Fruit fly (Drosophila melanogaster) whole organism, embryonic: Measurements from ENCODE around the gene geko.

ENCODE experiments used
- ATbp ChIP-seq: fragments of 200-800 bp; sonication (Bioruptor generic); optimal IDR thresholded peaks from 2 replicates; lab custom pipeline; 2017; ENCODE audit warnings: missing biosample characterization, mild to moderate bottlenecking, missing genetic modification characterization, missing genetic modification reagents
- Atf3 ChIP-seq: fragments of 200-800 bp; sonication (Bioruptor generic); optimal IDR thresholded peaks from 3 replicates; lab custom pipeline; 2016; ENCODE audit warnings: missing biosample characterization, missing genetic modification characterization
- CG10147 ChIP-seq: fragments of 200-800 bp; sonication (Bioruptor generic); optimal IDR thresholded peaks from 2 replicates; lab custom pipeline; 2019; ENCODE audit warnings: missing biosample characterization, mild to moderate bottlenecking, missing genetic modification characterization, moderate library complexity
- CG1024 ChIP-seq: fragments of 200-800 bp; sonication (Bioruptor generic); IDR thresholded peaks from 2 replicates; pipeline ENCODE4 v1.3.6; 2022; ENCODE audit warnings: missing biosample characterization, missing genetic modification characterization
- CG14050 ChIP-seq: fragments of 200-800 bp; sonication (Bioruptor generic); IDR thresholded peaks from 3 replicates; pipeline ENCODE4 v1.3.6; 2022; ENCODE audit warnings: missing biosample characterization, missing genetic modification characterization
- CG15696 ChIP-seq: fragments of 200-800 bp; sonication (Bioruptor generic); optimal IDR thresholded peaks from 2 replicates; lab custom pipeline; 2019; ENCODE audit warnings: missing biosample characterization, mild to moderate bottlenecking, missing genetic modification characterization, moderate library complexity
- CG31441 ChIP-seq: fragments of 200-800 bp; sonication (Bioruptor generic); IDR thresholded peaks from 2 replicates; pipeline ENCODE4 v1.3.6; 2022; ENCODE audit warnings: missing biosample characterization, missing genetic modification characterization
- CG32767 ChIP-seq: fragments of 200-800 bp; sonication (Bioruptor generic); IDR thresholded peaks from 2 replicates; pipeline ENCODE4 v1.3.6; 2022; ENCODE audit warnings: missing biosample characterization, missing genetic modification characterization
- CG34224 ChIP-seq: fragments of 200-800 bp; sonication (Bioruptor generic); IDR thresholded peaks from 3 replicates; pipeline ENCODE4 v1.3.6; 2022; ENCODE audit warnings: missing biosample characterization, missing genetic modification characterization; ENCODE audit not compliant: partially characterized antibody
- CG3838 ChIP-seq: fragments of 200-800 bp; sonication (Bioruptor generic); optimal IDR thresholded peaks from 3 replicates; lab custom pipeline; 2016; ENCODE audit warnings: missing biosample characterization, missing genetic modification characterization
- CG4328 ChIP-seq: fragments of 200-800 bp; sonication (Bioruptor generic); optimal IDR thresholded peaks from 3 replicates; lab custom pipeline; 2017; ENCODE audit warnings: missing biosample characterization, missing genetic modification reagents, missing genetic modification characterization
- CG4730 ChIP-seq: fragments of 200-800 bp; sonication (Bioruptor generic); IDR thresholded peaks from 2 replicates; pipeline ENCODE4 v1.3.6; 2022; ENCODE audit warnings: missing biosample characterization, missing genetic modification characterization
- CG4854 ChIP-seq: fragments of 200-800 bp; sonication (Bioruptor generic); optimal IDR thresholded peaks from 2 replicates; lab custom pipeline; 2016; ENCODE audit warnings: missing biosample characterization, missing genetic modification characterization, inconsistent platforms
- CG6175 ChIP-seq: fragments of 200-800 bp; sonication (Bioruptor generic); IDR thresholded peaks from 3 replicates; pipeline ENCODE4 v1.3.6; 2022; ENCODE audit warnings: missing biosample characterization, missing genetic modification characterization
- CG6254 ChIP-seq: fragments of 200-800 bp; sonication (Bioruptor generic); optimal IDR thresholded peaks from 3 replicates; lab custom pipeline; 2017; ENCODE audit warnings: mild to moderate bottlenecking, missing biosample characterization, missing genetic modification reagents, missing genetic modification characterization
- CG7928 ChIP-seq: fragments of 200-800 bp; sonication (Bioruptor generic); optimal IDR thresholded peaks from 2 replicates; lab custom pipeline; 2017; ENCODE audit warnings: missing biosample characterization, mild to moderate bottlenecking, missing genetic modification characterization
- CG8281 ChIP-seq: fragments of 200-800 bp; sonication (Bioruptor generic); optimal IDR thresholded peaks from 2 replicates; lab custom pipeline; 2018; ENCODE audit warnings: missing biosample characterization, mild to moderate bottlenecking, missing genetic modification characterization, moderate library complexity
- CG8290 ChIP-seq, 3 experiments: fragments of 200-800 bp; sonication (Bioruptor generic); optimal IDR thresholded peaks; 2 replicates each; lab custom pipeline; 2016 to 2019; ENCODE audit warnings: missing biosample characterization in 3 of 3, missing genetic modification characterization in 3 of 3, mild to moderate bottlenecking in 2 of 3, moderate library complexity in 1 of 3
- CG8388 ChIP-seq: fragments of 200-800 bp; sonication (Bioruptor generic); optimal IDR thresholded peaks from 2 replicates; lab custom pipeline; 2019; ENCODE audit warnings: missing biosample characterization, mild to moderate bottlenecking, missing genetic modification characterization, moderate library complexity
- CG8944 ChIP-seq: fragments of 200-800 bp; sonication (Bioruptor generic); optimal IDR thresholded peaks from 3 replicates; lab custom pipeline; 2016; ENCODE audit warnings: missing biosample characterization, missing genetic modification characterization
- CG9817 ChIP-seq: fragments of 200-800 bp; sonication (Bioruptor generic); optimal IDR thresholded peaks from 2 replicates; lab custom pipeline; 2018; ENCODE audit warnings: missing biosample characterization, mild to moderate bottlenecking, missing genetic modification characterization, moderate library complexity
- Dll ChIP-seq: fragments of 200-800 bp; sonication (Bioruptor generic); IDR thresholded peaks from 4 replicates; pipeline ENCODE4 v1.3.6; 2022; ENCODE audit warnings: missing biosample characterization, missing genetic modification characterization; ENCODE audit not compliant: partially characterized antibody
- Dref ChIP-seq: fragments of 200-800 bp; sonication (Bioruptor generic); IDR thresholded peaks from 2 replicates; pipeline ENCODE4 v1.3.6; 2022; ENCODE audit warnings: missing biosample characterization, missing genetic modification characterization
- Eip74EF ChIP-seq, 2 experiments: fragments of 200-800 bp in 1 of 2; fragments of >200 bp in 1 of 2; sonication (Bioruptor generic) in 1 of 2; optimal IDR thresholded peaks; 2 replicates each; lab custom pipeline; 2017 to 2019; ENCODE audit warnings: missing biosample characterization in 2 of 2, missing genetic modification characterization in 2 of 2, mild to moderate bottlenecking in 1 of 2, moderate library complexity in 1 of 2
- Rx ChIP-seq: fragments of 200-800 bp; sonication (Bioruptor generic); IDR thresholded peaks from 2 replicates; pipeline ENCODE4 v1.3.6; 2022; ENCODE audit warnings: missing biosample characterization, missing genetic modification characterization
- Sry-δ ChIP-seq: fragments of 200-800 bp; sonication (Bioruptor generic); optimal IDR thresholded peaks from 2 replicates; lab custom pipeline; 2016; ENCODE audit warnings: missing biosample characterization, missing genetic modification characterization
- ara ChIP-seq: fragments of 200-800 bp; sonication (Bioruptor generic); IDR thresholded peaks from 2 replicates; pipeline ENCODE4 v1.3.6; 2022; ENCODE audit warnings: missing biosample characterization, missing genetic modification characterization
- bab2 ChIP-seq: fragments of 200-800 bp; sonication (Bioruptor generic); optimal IDR thresholded peaks from 2 replicates; lab custom pipeline; 2016; ENCODE audit warnings: missing biosample characterization, missing genetic modification characterization
- bbx ChIP-seq: fragments of 200-800 bp; sonication (Bioruptor generic); IDR thresholded peaks from 2 replicates; pipeline ENCODE4 v1.3.6; 2022; ENCODE audit warnings: missing biosample characterization, missing genetic modification characterization; ENCODE audit not compliant: partially characterized antibody
- br ChIP-seq: fragments of >200 bp; optimal IDR thresholded peaks from 2 replicates; lab custom pipeline; 2017
- cas ChIP-seq: fragments of 200-800 bp; sonication (Bioruptor generic); IDR thresholded peaks from 2 replicates; pipeline ENCODE4 v1.3.6; 2022; ENCODE audit warnings: missing biosample characterization, missing genetic modification characterization
- caup ChIP-seq: fragments of 200-800 bp; sonication (Bioruptor generic); optimal IDR thresholded peaks from 3 replicates; lab custom pipeline; 2017; ENCODE audit warnings: missing biosample characterization, mild to moderate bottlenecking, missing genetic modification characterization, moderate library complexity; ENCODE audit not compliant: severe bottlenecking
- dimm ChIP-seq: fragments of 200-800 bp; sonication (Bioruptor generic); IDR thresholded peaks from 2 replicates; pipeline ENCODE4 v1.3.6; 2022; ENCODE audit warnings: missing biosample characterization, missing genetic modification characterization
- dmrt11E ChIP-seq: fragments of 200-800 bp; sonication (Bioruptor generic); optimal IDR thresholded peaks from 3 replicates; lab custom pipeline; 2018; ENCODE audit warnings: missing biosample characterization, mild to moderate bottlenecking, missing genetic modification characterization, moderate library complexity
- ftz-f1 ChIP-seq: fragments of 200-800 bp; sonication (Bioruptor generic); optimal IDR thresholded peaks from 2 replicates; lab custom pipeline; 2016; ENCODE audit warnings: missing biosample characterization, missing genetic modification characterization
- gsb-n ChIP-seq: fragments of 200-800 bp; sonication (Bioruptor generic); optimal IDR thresholded peaks from 3 replicates; lab custom pipeline; 2018; ENCODE audit warnings: missing biosample characterization, mild to moderate bottlenecking, missing genetic modification characterization
- hb ChIP-seq: fragments of 200-800 bp; sonication (Bioruptor generic); IDR thresholded peaks from 3 replicates; pipeline ENCODE4 v1.3.6; 2022; ENCODE audit warnings: missing biosample characterization, missing genetic modification characterization; ENCODE audit not compliant: partially characterized antibody
- lbe ChIP-seq: fragments of 200-800 bp; sonication (Bioruptor generic); optimal IDR thresholded peaks from 2 replicates; lab custom pipeline; 2016; ENCODE audit warnings: missing biosample characterization, mild to moderate bottlenecking, missing genetic modification characterization
- lmd ChIP-seq: fragments of 200-800 bp; sonication (Bioruptor generic); IDR thresholded peaks from 2 replicates; pipeline ENCODE4 v1.3.6; 2022; ENCODE audit warnings: missing biosample characterization, missing genetic modification characterization
- pho ChIP-seq: fragments of 200-800 bp; sonication (Bioruptor generic); optimal IDR thresholded peaks from 2 replicates; lab custom pipeline; 2016; ENCODE audit warnings: missing biosample characterization, missing genetic modification characterization
- pnt ChIP-seq: fragments of 200-800 bp; sonication (Bioruptor generic); optimal IDR thresholded peaks from 3 replicates; lab custom pipeline; 2016; ENCODE audit warnings: missing biosample characterization, missing genetic modification characterization
- run ChIP-seq: fragments of 200-800 bp; sonication (Bioruptor generic); optimal IDR thresholded peaks from 3 replicates; lab custom pipeline; 2018; ENCODE audit warnings: missing biosample characterization, mild to moderate bottlenecking, missing genetic modification characterization
- schlank ChIP-seq: fragments of 200-800 bp; sonication (Bioruptor generic); optimal IDR thresholded peaks from 2 replicates; lab custom pipeline; 2018; ENCODE audit warnings: missing biosample characterization, mild to moderate bottlenecking, missing genetic modification characterization
- sens-2 ChIP-seq: fragments of 200-800 bp; sonication (Bioruptor generic); IDR thresholded peaks from 2 replicates; pipeline ENCODE4 v1.3.6; 2022; ENCODE audit warnings: missing biosample characterization, missing genetic modification characterization
- slp2 ChIP-seq: fragments of 200-800 bp; sonication (Bioruptor generic); optimal IDR thresholded peaks from 2 replicates; lab custom pipeline; 2016; ENCODE audit warnings: missing biosample characterization, missing genetic modification characterization
- trem ChIP-seq: fragments of 200-800 bp; optimal IDR thresholded peaks from 3 replicates; lab custom pipeline; 2019; ENCODE audit warnings: missing biosample characterization, mild to moderate bottlenecking, missing genetic modification characterization, moderate library complexity
- zen ChIP-seq: fragments of 200-800 bp; sonication (Bioruptor generic); optimal IDR thresholded peaks from 3 replicates; lab custom pipeline; 2018; ENCODE audit warnings: missing biosample characterization, mild to moderate bottlenecking, missing genetic modification characterization, moderate library complexity

geko gene

dm6 chr3L:18106021-18106944 lies 32.9 kb upstream of the geko start, which contains the start of the genes CG13698 and mRpS26 (continued):
- TF ChIP-seq hb (GFP tag; lab: Robert Waterston, UW) (no peak), zen (peak; percentile 29), dimm (GFP tag; lab: Robert Waterston, UW) (no peak), Sry-δ (peak; percentile 21), lbe (GFP tag; lab: Kevin White, UChicago) (peak; percentile 33), CG7928 (peak; percentile 24), Dref (GFP tag; lab: Robert Waterston, UW) (no peak), gsb-n (peak; percentile 56), CG8281 (tag; lab: Kevin White, UChicago) (peak; percentile 45), bbx (GFP tag; lab: Robert Waterston, UW) (peak; percentile 67), ara (peak; percentile 17; the same call in 1 of the 2 replicates), CG32767 (no peak), CG8388 (GFP tag; lab: Kevin White, UChicago) (peak; percentile 57), CG10147 (GFP tag; lab: Kevin White, UChicago) (peak; percentile 65), ftz-f1 (GFP tag; lab: Kevin White, UChicago) (peak; percentile 42), br (lab: Kevin White, UChicago) (no peak), Atf3 (GFP tag; lab: Kevin White, UChicago) (no peak), Eip74EF (GFP tag; optimal IDR thresholded peaks at IDR 0.05; lab: Kevin White, UChicago) (no peak), CG8944 (GFP tag; lab: Kevin White, UChicago) (no peak), slp2 (GFP tag; lab: Kevin White, UChicago) (no peak), trem (tag; lab: Kevin White, UChicago) (peak; percentile 38), bab2 (GFP tag; lab: Kevin White, UChicago) (peak; percentile 36), Rx (GFP tag; lab: Robert Waterston, UW) (no peak; the same call in 1 of the 2 replicates), CG3838 (GFP tag; lab: Kevin White, UChicago) (no peak), CG4328 (GFP tag; lab: Kevin White, UChicago) (peak; percentile 70), CG15696 (tag; lab: Kevin White, UChicago) (peak; percentile 41), CG4730 (GFP tag; lab: Robert Waterston, UW) (0 out of 2 replicates have a peak, but pooled peaks have one; percentile 22), CG9817 (tag; lab: Kevin White, UChicago) (peak; percentile 77), schlank (tag; lab: Kevin White, UChicago) (peak; percentile 34), pho (GFP tag; lab: Kevin White, UChicago) (peak; percentile 15), CG6254 (no peak), CG4854 (GFP tag; lab: Kevin White, UChicago) (no peak), sens-2 (GFP tag; lab: Robert Waterston, UW) (no peak), ATbp (GFP tag; lab: Kevin White, UChicago) (peak; percentile 41), caup (GFP tag; lab: Kevin White, UChicago) (peak; percentile 64), CG8290 (GFP tag; optimal IDR thresholded peaks at IDR 0.05; lab: Kevin White, UChicago) (peak; percentile 44), CG8290 (tag; optimal IDR thresholded peaks at IDR 0.05; lab: Kevin White, UChicago) (peak in 1 of 2 experiments; percentile 66), lmd (GFP tag; lab: Robert Waterston, UW) (peak; percentile 40; the same call in 1 of the 2 replicates), CG31441 (peak; percentile 83), CG14050 (GFP tag; lab: Robert Waterston, UW) (peak; percentile 50; the same call in 2 of the 3 replicates), dmrt11E (tag; lab: Kevin White, UChicago) (peak; percentile 61), CG34224 (GFP tag; lab: Robert Waterston, UW) (no peak; the same call in 2 of the 3 replicates), CG6175 (no peak), CG1024 (GFP tag; lab: Robert Waterston, UW) (0 out of 2 replicates have a peak, but pooled peaks have one; percentile 38), pnt (GFP tag; lab: Kevin White, UChicago) (no peak), cas (GFP tag; lab: Robert Waterston, UW) (0 out of 2 replicates have a peak, but pooled peaks have one; percentile 25), Dll (GFP tag; lab: Robert Waterston, UW) (no peak; the same call in 3 of the 4 replicates), run (tag; lab: Kevin White, UChicago) (no peak)
